Worm (Caenorhabditis elegans) whole organism, midembryonic: ENCODE results near the gene K04C2.2.

Experiments
- T22C8.4 ChIP-seq: fragments of 200-800 bp; sonication (Bioruptor generic); IDR thresholded peaks from 2 replicates; pipeline ENCODE4 v1.3.6; 2022; ENCODE audit warnings: missing genetic modification characterization, missing compliant biosample characterization
- cog-1 ChIP-seq: sonication (generic microtip); optimal IDR thresholded peaks from 2 replicates; lab custom pipeline; 2016; ENCODE audit warnings: missing genetic modification characterization, missing compliant biosample characterization
- flt-1 ChIP-seq: fragments of 200-800 bp; sonication (Bioruptor generic); IDR thresholded peaks from 2 replicates; pipeline ENCODE4 v1.3.6; 2022; ENCODE audit warnings: missing genetic modification characterization, missing compliant biosample characterization
- klf-2 ChIP-seq: fragments of 200-800 bp; sonication (Bioruptor generic); conservative IDR thresholded peaks from 2 replicates; pipeline ENCODE4 v1.3.6; 2022; ENCODE audit warnings: missing genetic modification reagents, missing genetic modification characterization, missing compliant biosample characterization
- med-1 ChIP-seq: sonication (generic microtip); optimal IDR thresholded peaks from 2 replicates; lab custom pipeline; 2017; ENCODE audit warnings: missing genetic modification characterization, mild to moderate bottlenecking, missing compliant biosample characterization, antibody characterized with exemption, missing genetic modification reagents; ENCODE audit not compliant: insufficient read depth
- ref-1 ChIP-seq: fragments of 200-800 bp; sonication (Bioruptor generic); conservative IDR thresholded peaks from 2 replicates; pipeline ENCODE4 v1.3.6; 2022; ENCODE audit warnings: missing genetic modification reagents, missing genetic modification characterization, missing compliant biosample characterization
- tab-1 ChIP-seq: fragments of 200-800 bp; sonication (Bioruptor generic); IDR thresholded peaks from 2 replicates; pipeline ENCODE4 v1.3.6; 2022; ENCODE audit warnings: missing genetic modification characterization, missing compliant biosample characterization
- ztf-23 ChIP-seq: fragments of 200-800 bp; sonication (Bioruptor generic); IDR thresholded peaks from 2 replicates; pipeline ENCODE4 v1.3.6; 2022; ENCODE audit warnings: missing genetic modification reagents, missing genetic modification characterization, missing compliant biosample characterization
- ztf-29 ChIP-seq: fragments of 200-800 bp; sonication (Bioruptor generic); IDR thresholded peaks from 2 replicates; pipeline ENCODE4 v1.3.6; 2022; ENCODE audit warnings: missing genetic modification reagents, missing genetic modification characterization, missing compliant biosample characterization

The K04C2.2 gene

ce11 chrIII:6871067-6871466 is 18.5 kb upstream of the K04C2.2 start:
- TF ChIP-seq tab-1 (GFP tag; lab: Robert Waterston, UW) (no peak), ref-1 (GFP tag; lab: Robert Waterston, UW) (no peak), klf-2 (GFP tag; lab: Robert Waterston, UW) (no peak), T22C8.4 (GFP tag; lab: Robert Waterston, UW) (no peak), flt-1 (no peak), ztf-29 (GFP tag; lab: Robert Waterston, UW) (no peak), ztf-23 (GFP tag; lab: Robert Waterston, UW) (no peak)

DNA sequence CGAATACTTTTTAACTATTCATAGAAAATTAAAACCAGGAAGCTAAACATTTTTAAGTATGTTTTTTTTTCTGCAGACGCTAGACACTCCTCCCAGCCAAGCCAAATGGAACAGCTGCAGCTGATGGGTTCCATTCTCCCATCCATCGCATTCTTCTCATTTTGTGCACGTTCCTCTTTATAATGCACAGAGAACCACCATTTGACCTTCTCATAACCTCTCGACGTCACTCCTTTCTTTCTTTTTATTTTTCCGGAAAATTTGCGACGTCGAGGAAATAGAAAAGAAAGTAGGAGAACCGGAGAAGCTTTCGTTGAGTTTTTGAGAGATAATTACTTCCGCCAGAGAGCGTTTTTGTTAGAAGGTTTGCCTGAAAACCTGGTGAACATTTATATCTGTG is 17.9 kb upstream of the K04C2.2 start:
- TF ChIP-seq T22C8.4 (GFP tag; lab: Robert Waterston, UW) (no peak), cog-1 (tag; lab: Kevin White, UChicago) (no peak), ztf-29 (GFP tag; lab: Robert Waterston, UW) (no peak), med-1 (GFP tag; lab: Kevin White, UChicago) (no peak), ref-1 (GFP tag; lab: Robert Waterston, UW) (no peak), flt-1 (no peak), ztf-23 (GFP tag; lab: Robert Waterston, UW) (no peak), klf-2 (GFP tag; lab: Robert Waterston, UW) (no peak), tab-1 (GFP tag; lab: Robert Waterston, UW) (no peak)

- TF ChIP-seq tab-1 (GFP tag; lab: Robert Waterston, UW) (no peak), flt-1 (no peak), ztf-23 (GFP tag; lab: Robert Waterston, UW) (no peak), ref-1 (GFP tag; lab: Robert Waterston, UW) (no peak), cog-1 (tag; lab: Kevin White, UChicago) (no peak), T22C8.4 (GFP tag; lab: Robert Waterston, UW) (no peak), klf-2 (GFP tag; lab: Robert Waterston, UW) (no peak), ztf-29 (GFP tag; lab: Robert Waterston, UW) (no peak), med-1 (GFP tag; lab: Kevin White, UChicago) (no peak)
Observed at ce11 chrIII:6872534-6873150, 16.9 kb upstream of the K04C2.2 start, which contains the start of gene K04C2.3. K04C2.3 (plus strand) TSS chrIII:6873089.

- TF ChIP-seq cog-1 (tag; lab: Kevin White, UChicago) (no peak), med-1 (GFP tag; lab: Kevin White, UChicago) (no peak), ref-1 (GFP tag; lab: Robert Waterston, UW) (no peak), ztf-23 (GFP tag; lab: Robert Waterston, UW) (no peak), klf-2 (GFP tag; lab: Robert Waterston, UW) (no peak), tab-1 (GFP tag; lab: Robert Waterston, UW) (no peak), ztf-29 (GFP tag; lab: Robert Waterston, UW) (no peak), flt-1 (no peak), T22C8.4 (GFP tag; lab: Robert Waterston, UW) (no peak)
Observed at ce11 chrIII:6873724-6874123, 15.8 kb upstream of the K04C2.2 start.

DNA sequence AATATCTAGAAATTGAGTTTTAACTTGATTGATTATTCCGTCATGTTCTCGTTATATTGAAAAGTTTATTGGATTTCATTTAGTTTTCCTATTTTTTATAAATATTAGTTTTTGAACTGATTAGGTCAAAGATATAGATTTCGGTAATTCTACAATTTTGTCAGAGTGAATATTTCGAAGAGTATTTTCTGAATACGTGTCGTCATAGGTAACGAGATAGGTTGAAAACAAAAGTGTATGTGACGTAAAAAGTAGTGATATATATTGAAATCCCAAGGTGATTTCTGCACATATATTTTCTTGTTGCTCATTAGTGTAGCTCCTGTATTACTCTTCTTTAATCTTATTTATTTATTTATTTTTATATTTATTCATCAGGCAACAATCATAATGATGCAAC is 8.8 kb upstream of the K04C2.2 start, which contains the start of gene K04C2.7:
Gene K04C2.7 (plus strand): TSS at position 301 of the 400 bp plus-strand sequence.
- TF ChIP-seq ztf-23 (GFP tag; lab: Robert Waterston, UW) (no peak), ref-1 (GFP tag; lab: Robert Waterston, UW) (no peak), T22C8.4 (GFP tag; lab: Robert Waterston, UW) (no peak), flt-1 (no peak), tab-1 (GFP tag; lab: Robert Waterston, UW) (no peak), ztf-29 (GFP tag; lab: Robert Waterston, UW) (no peak), cog-1 (tag; lab: Kevin White, UChicago) (no peak), klf-2 (GFP tag; lab: Robert Waterston, UW) (no peak), med-1 (GFP tag; lab: Kevin White, UChicago) (no peak)

ce11 chrIII:6881745-6882144 is 7.8 kb upstream of the K04C2.2 start:
- TF ChIP-seq cog-1 (tag; lab: Kevin White, UChicago): no peak
- TF ChIP-seq ztf-29 (GFP tag; lab: Robert Waterston, UW): no peak
- TF ChIP-seq med-1 (GFP tag; lab: Kevin White, UChicago): no peak
- TF ChIP-seq T22C8.4 (GFP tag; lab: Robert Waterston, UW): no peak
- no peak for TF ChIP-seq klf-2 (GFP tag; lab: Robert Waterston, UW)
- no peak for TF ChIP-seq flt-1
- no peak for TF ChIP-seq tab-1 (GFP tag; lab: Robert Waterston, UW)
- no peak for TF ChIP-seq ref-1 (GFP tag; lab: Robert Waterston, UW)
- TF ChIP-seq ztf-23 (GFP tag; lab: Robert Waterston, UW): no peak

DNA sequence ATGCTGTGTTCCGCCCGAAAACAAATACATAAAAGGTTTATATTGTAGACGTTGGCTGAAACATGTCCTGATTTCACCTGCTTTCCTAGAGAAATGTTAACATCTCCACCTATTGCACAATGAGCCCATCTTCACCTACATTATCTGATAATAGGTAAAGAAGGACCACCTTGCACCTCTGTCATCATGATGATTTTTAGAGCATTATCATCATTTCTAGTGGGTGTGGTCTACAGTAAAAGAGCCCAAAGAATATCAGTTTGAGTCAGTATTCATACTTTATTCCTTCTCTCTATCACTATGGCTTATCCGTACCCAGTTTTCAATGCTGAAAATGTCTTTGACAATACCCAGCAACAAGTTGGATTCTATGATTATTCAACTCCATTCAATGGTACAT is 5.4 kb upstream of the K04C2.2 start, which contains the start of gene med-2:
Gene med-2 (plus strand): TSS at position 301 of the 400 bp plus-strand sequence.
- TF ChIP-seq tab-1 (GFP tag; lab: Robert Waterston, UW) (no peak), klf-2 (GFP tag; lab: Robert Waterston, UW) (no peak), cog-1 (tag; lab: Kevin White, UChicago) (no peak), T22C8.4 (GFP tag; lab: Robert Waterston, UW) (no peak), flt-1 (no peak), ztf-23 (GFP tag; lab: Robert Waterston, UW) (no peak), med-1 (GFP tag; lab: Kevin White, UChicago) (no peak), ref-1 (GFP tag; lab: Robert Waterston, UW) (no peak), ztf-29 (GFP tag; lab: Robert Waterston, UW) (no peak)

DNA sequence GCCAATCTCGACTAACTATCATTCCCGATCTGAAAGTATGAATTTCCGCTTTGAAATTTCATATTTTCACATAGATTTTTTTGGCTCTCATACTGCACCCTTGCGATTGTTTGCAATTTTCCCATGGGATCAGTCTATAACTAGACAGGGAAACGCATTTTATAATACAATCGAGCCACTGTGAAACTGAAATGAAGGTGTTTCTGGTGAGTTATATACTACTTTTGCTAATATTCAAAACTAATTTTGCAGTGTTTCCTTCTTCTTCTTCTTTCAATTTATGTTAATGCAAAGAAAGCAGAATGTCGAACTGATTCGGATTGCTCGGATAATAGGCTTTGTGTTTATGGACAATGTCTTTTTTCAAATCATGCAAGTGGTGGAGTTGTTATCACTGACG is 3.7 kb upstream of the K04C2.2 start:
- TF ChIP-seq tab-1 (GFP tag; lab: Robert Waterston, UW) (no peak), klf-2 (GFP tag; lab: Robert Waterston, UW) (no peak), ztf-23 (GFP tag; lab: Robert Waterston, UW) (no peak), cog-1 (tag; lab: Kevin White, UChicago) (no peak), flt-1 (no peak)

ce11 chrIII:6887574-6887973 is 2.0 kb upstream of the K04C2.2 start:
- TF ChIP-seq tab-1 (GFP tag; lab: Robert Waterston, UW): peak; percentile 89
- TF ChIP-seq T22C8.4 (GFP tag; lab: Robert Waterston, UW): peak; percentile 84
- peak; percentile 82 for TF ChIP-seq ztf-29 (GFP tag; lab: Robert Waterston, UW)
- peak; percentile 88 for TF ChIP-seq klf-2 (GFP tag; lab: Robert Waterston, UW)
- peak; percentile 87 for TF ChIP-seq ztf-23 (GFP tag; lab: Robert Waterston, UW)
- TF ChIP-seq flt-1: peak; percentile 93
- TF ChIP-seq ref-1 (GFP tag; lab: Robert Waterston, UW): peak; percentile 77
- peak; percentile 38 for TF ChIP-seq med-1 (GFP tag; lab: Kevin White, UChicago)
- TF ChIP-seq cog-1 (tag; lab: Kevin White, UChicago): peak; percentile 67
